Worm (Caenorhabditis elegans) whole organism, L2 larva: ENCODE measurements around the gene F49E2.5.

Source experiments
- C34F6.9 ChIP-seq: fragments of 150-350 bp; optimal IDR thresholded peaks from 2 replicates; lab custom pipeline; 2014; ENCODE audit warnings: missing biosample characterization, missing genetic modification characterization
- F13H6.1 ChIP-seq: sonication (generic microtip); optimal IDR thresholded peaks from 2 replicates; lab custom pipeline; 2016; ENCODE audit warnings: missing genetic modification characterization, missing compliant biosample characterization
- R02D3.7 ChIP-seq: fragments of 150-350 bp; optimal IDR thresholded peaks from 2 replicates; lab custom pipeline; 2014; ENCODE audit warnings: missing biosample characterization, missing genetic modification characterization
- Y55F3AM.14 ChIP-seq: fragments of 200-800 bp; sonication (Bioruptor generic); optimal IDR thresholded peaks from 2 replicates; lab custom pipeline; 2018; ENCODE audit warnings: mild to moderate bottlenecking, missing genetic modification characterization, missing compliant biosample characterization
- ZK546.5 ChIP-seq: sonication (generic microtip); optimal IDR thresholded peaks from 2 replicates; lab custom pipeline; 2017; ENCODE audit warnings: missing biosample characterization, missing genetic modification characterization
- alr-1 ChIP-seq: fragments of 150-350 bp; optimal IDR thresholded peaks from 2 replicates; lab custom pipeline; 2014; ENCODE audit warnings: missing biosample characterization, missing genetic modification characterization
- aly-2 ChIP-seq: fragments of 150-350 bp; optimal IDR thresholded peaks from 2 replicates; lab custom pipeline; 2014; ENCODE audit warnings: missing biosample characterization, missing genetic modification characterization
- ama-1 ChIP-seq: fragments of 150-350 bp; optimal IDR thresholded peaks from 2 replicates; lab custom pipeline; 2018; ENCODE audit warnings: inconsistent platforms
- blmp-1 ChIP-seq: sonication (generic microtip); optimal IDR thresholded peaks from 2 replicates; lab custom pipeline; 2017; ENCODE audit warnings: missing genetic modification characterization, mild to moderate bottlenecking, missing compliant biosample characterization, antibody characterized with exemption, moderate library complexity; ENCODE audit not compliant: insufficient read depth
- ceh-16 ChIP-seq: fragments of 150-350 bp; optimal IDR thresholded peaks from 2 replicates; lab custom pipeline; 2014; ENCODE audit warnings: missing biosample characterization, missing genetic modification characterization
- ceh-82 ChIP-seq: fragments of 150-350 bp; optimal IDR thresholded peaks from 2 replicates; lab custom pipeline; 2014; ENCODE audit warnings: missing biosample characterization, missing genetic modification characterization
- crh-2 ChIP-seq: sonication (generic microtip); optimal IDR thresholded peaks from 2 replicates; lab custom pipeline; 2017; ENCODE audit warnings: missing biosample characterization, missing genetic modification characterization
- dmd-4 ChIP-seq: sonication (generic microtip); optimal IDR thresholded peaks from 2 replicates; lab custom pipeline; 2017; ENCODE audit warnings: missing biosample characterization, missing genetic modification characterization
- egl-27 ChIP-seq: sonication (generic microtip); optimal IDR thresholded peaks from 3 replicates; lab custom pipeline; 2017; ENCODE audit warnings: missing biosample characterization, missing genetic modification reagents, missing genetic modification characterization
- elt-1 ChIP-seq: fragments of 150-350 bp; optimal IDR thresholded peaks from 2 replicates; lab custom pipeline; 2014; ENCODE audit warnings: missing biosample characterization, missing genetic modification characterization
- elt-3 ChIP-seq: sonication (generic microtip); optimal IDR thresholded peaks from 2 replicates; lab custom pipeline; 2017; ENCODE audit warnings: missing biosample characterization, missing genetic modification characterization
- fos-1 ChIP-seq: fragments of 150-350 bp; optimal IDR thresholded peaks from 2 replicates; lab custom pipeline; 2014; ENCODE audit warnings: missing biosample characterization, missing genetic modification characterization
- gmeb-1 ChIP-seq: fragments of 150-350 bp; optimal IDR thresholded peaks from 2 replicates; lab custom pipeline; 2014; ENCODE audit warnings: missing biosample characterization, missing genetic modification characterization
- lin-11 ChIP-seq: fragments of 150-350 bp; sonication (generic microtip); optimal IDR thresholded peaks from 2 replicates; lab custom pipeline; 2014; ENCODE audit warnings: missing biosample characterization, missing genetic modification characterization, inconsistent platforms, mixed read lengths
- lin-13 ChIP-seq: fragments of 150-350 bp; optimal IDR thresholded peaks from 2 replicates; lab custom pipeline; 2014; ENCODE audit warnings: missing biosample characterization, missing genetic modification reagents, missing genetic modification characterization
- lin-39 ChIP-seq: fragments of 150-350 bp; optimal IDR thresholded peaks from 2 replicates; lab custom pipeline; 2014; ENCODE audit warnings: missing biosample characterization, missing genetic modification reagents, missing genetic modification characterization
- lsy-2 ChIP-seq, 2 experiments: fragments of 150-350 bp in 1 of 2; sonication (generic microtip) in 1 of 2; optimal IDR thresholded peaks; 2 replicates each; lab custom pipeline; 2014 to 2017; ENCODE audit warnings: missing biosample characterization in 2 of 2, missing genetic modification characterization in 2 of 2
- mab-5 ChIP-seq: fragments of 150-350 bp; optimal IDR thresholded peaks from 2 replicates; lab custom pipeline; 2014; ENCODE audit warnings: missing biosample characterization, missing genetic modification characterization
- mbf-1 ChIP-seq: sonication (generic microtip); optimal IDR thresholded peaks from 2 replicates; lab custom pipeline; 2017; ENCODE audit warnings: missing biosample characterization, missing genetic modification characterization
- mdl-1 ChIP-seq, 2 experiments: fragments of 150-350 bp in 1 of 2; sonication (generic microtip) in 1 of 2; optimal IDR thresholded peaks; 2 replicates each; lab custom pipeline; 2017; ENCODE audit warnings: missing biosample characterization in 2 of 2, missing genetic modification characterization in 2 of 2
- nhr-10 ChIP-seq: sonication (generic microtip); optimal IDR thresholded peaks from 2 replicates; lab custom pipeline; 2017; ENCODE audit warnings: missing biosample characterization, missing genetic modification characterization
- nhr-11 ChIP-seq: fragments of 150-350 bp; optimal IDR thresholded peaks from 2 replicates; lab custom pipeline; 2014; ENCODE audit warnings: missing biosample characterization, missing genetic modification characterization
- nhr-12 ChIP-seq: fragments of 150-350 bp; optimal IDR thresholded peaks from 2 replicates; lab custom pipeline; 2014; ENCODE audit warnings: missing biosample characterization, missing genetic modification characterization
- nhr-129 ChIP-seq: fragments of 150-350 bp; optimal IDR thresholded peaks from 2 replicates; lab custom pipeline; 2014; ENCODE audit warnings: missing biosample characterization, missing genetic modification characterization
- nhr-21 ChIP-seq: fragments of 150-350 bp; optimal IDR thresholded peaks from 2 replicates; lab custom pipeline; 2014; ENCODE audit warnings: missing biosample characterization, missing genetic modification characterization
- nhr-23 ChIP-seq: fragments of 150-350 bp; optimal IDR thresholded peaks from 2 replicates; lab custom pipeline; 2014; ENCODE audit warnings: missing biosample characterization, missing genetic modification reagents, missing genetic modification characterization
- nhr-237 ChIP-seq: fragments of 150-350 bp; optimal IDR thresholded peaks from 2 replicates; lab custom pipeline; 2014; ENCODE audit warnings: missing biosample characterization, missing genetic modification characterization
- nhr-25 ChIP-seq: fragments of 150-350 bp; sonication (generic microtip); optimal IDR thresholded peaks from 3 replicates; lab custom pipeline; 2014; ENCODE audit warnings: missing biosample characterization, missing genetic modification characterization
- nhr-6 ChIP-seq: fragments of 150-350 bp; optimal IDR thresholded peaks from 2 replicates; lab custom pipeline; 2014; ENCODE audit warnings: missing biosample characterization, missing genetic modification characterization
- nhr-77 ChIP-seq: fragments of 150-350 bp; optimal IDR thresholded peaks from 2 replicates; lab custom pipeline; 2014; ENCODE audit warnings: missing biosample characterization, missing genetic modification characterization
- peb-1 ChIP-seq: fragments of 150-350 bp; optimal IDR thresholded peaks from 2 replicates; lab custom pipeline; 2014; ENCODE audit warnings: missing biosample characterization, missing genetic modification characterization
- sem-4 ChIP-seq: fragments of 150-350 bp; optimal IDR thresholded peaks from 2 replicates; lab custom pipeline; 2014; ENCODE audit warnings: missing biosample characterization, missing genetic modification reagents, missing genetic modification characterization
- skn-1 ChIP-seq: sonication (generic microtip); optimal IDR thresholded peaks from 2 replicates; lab custom pipeline; 2017; ENCODE audit warnings: missing biosample characterization, missing genetic modification characterization
- sma-3 ChIP-seq: sonication (generic microtip); optimal IDR thresholded peaks from 2 replicates; lab custom pipeline; 2016; ENCODE audit warnings: missing genetic modification reagents, missing genetic modification characterization, missing compliant biosample characterization
- sma-9 ChIP-seq, 2 experiments: fragments of 150-350 bp in 1 of 2; sonication (generic microtip) in 1 of 2; optimal IDR thresholded peaks; 2 replicates each; lab custom pipeline; 2014 to 2016; ENCODE audit warnings: missing genetic modification characterization in 2 of 2, mild to moderate bottlenecking in 1 of 2, missing biosample characterization in 1 of 2, missing compliant biosample characterization in 1 of 2, missing genetic modification reagents in 1 of 2, moderate library complexity in 1 of 2
- snpc-4 ChIP-seq: fragments of 150-350 bp; optimal IDR thresholded peaks from 2 replicates; lab custom pipeline; 2014; ENCODE audit warnings: missing biosample characterization, missing genetic modification characterization
- unc-39 ChIP-seq: fragments of 150-350 bp; optimal IDR thresholded peaks from 2 replicates; lab custom pipeline; 2014; ENCODE audit warnings: missing biosample characterization, missing genetic modification characterization
- unc-55 ChIP-seq: fragments of 150-350 bp; sonication (generic microtip); optimal IDR thresholded peaks from 3 replicates; lab custom pipeline; 2014; ENCODE audit warnings: missing biosample characterization, missing genetic modification reagents, missing genetic modification characterization
- unc-62 ChIP-seq: fragments of 150-350 bp; optimal IDR thresholded peaks from 2 replicates; lab custom pipeline; 2014; ENCODE audit warnings: missing biosample characterization, missing genetic modification reagents, missing genetic modification characterization
- zag-1 ChIP-seq: fragments of 150-350 bp; optimal IDR thresholded peaks from 2 replicates; lab custom pipeline; 2014; ENCODE audit warnings: missing biosample characterization, missing genetic modification characterization
- ztf-1 ChIP-seq: fragments of 200-800 bp; sonication (Bioruptor generic); conservative IDR thresholded peaks from 2 replicates; pipeline ENCODE4 v1.3.6; 2022; ENCODE audit warnings: missing genetic modification characterization, missing compliant biosample characterization
- ztf-11 ChIP-seq: sonication (generic microtip); optimal IDR thresholded peaks from 2 replicates; lab custom pipeline; 2017; ENCODE audit warnings: missing biosample characterization, missing genetic modification characterization
- ztf-4 ChIP-seq: fragments of 150-350 bp; optimal IDR thresholded peaks from 2 replicates; lab custom pipeline; 2014; ENCODE audit warnings: missing biosample characterization, missing genetic modification characterization

The F49E2.5 gene

ce11 chrX:9547264-9547751 lies 3.9 kb downstream of the F49E2.5 start:
- no peak for TF ChIP-seq dmd-4 (tag; lab: Kevin White, UChicago)
- no peak for TF ChIP-seq gmeb-1
- no peak for TF ChIP-seq elt-1 (tag; lab: Kevin White, UChicago)
- TF ChIP-seq lin-13 (GFP tag; lab: Kevin White, UChicago): no peak
- TF ChIP-seq nhr-21 (tag; lab: Kevin White, UChicago): peak; percentile 89
- TF ChIP-seq ztf-11 (tag; lab: Kevin White, UChicago): no peak
- TF ChIP-seq mdl-1 (tag; optimal IDR thresholded peaks at IDR 0.05; lab: Kevin White, UChicago): no peak
- no peak for TF ChIP-seq ceh-82 (tag; lab: Kevin White, UChicago)
- TF ChIP-seq nhr-129 (tag; lab: Kevin White, UChicago): peak; percentile 15
- TF ChIP-seq sma-3 (GFP tag; lab: Kevin White, UChicago): peak; percentile 83
- TF ChIP-seq sem-4: no peak
- no peak for TF ChIP-seq C34F6.9 (tag; lab: Kevin White, UChicago)
- peak; percentile 60 for TF ChIP-seq sma-9 (GFP tag; optimal IDR thresholded peaks at IDR 0.05; lab: Kevin White, UChicago)
- no peak for TF ChIP-seq sma-9 (tag; optimal IDR thresholded peaks at IDR 0.05; lab: Kevin White, UChicago)
- no peak for TF ChIP-seq alr-1 (tag; lab: Kevin White, UChicago)
- TF ChIP-seq lin-11 (tag; lab: Kevin White, UChicago): no peak
- peak; percentile 68 for TF ChIP-seq fos-1 (tag; lab: Kevin White, UChicago)
- TF ChIP-seq nhr-10 (tag; lab: Kevin White, UChicago): no peak
- peak; percentile 77 for TF ChIP-seq egl-27 (tag; lab: Kevin White, UChicago)
- no peak for TF ChIP-seq skn-1 (tag; lab: Kevin White, UChicago)
- TF ChIP-seq crh-2 (tag; lab: Kevin White, UChicago): peak; percentile 18
- no peak for TF ChIP-seq ztf-4 (tag; lab: Kevin White, UChicago)
- no peak for TF ChIP-seq unc-39 (tag; lab: Kevin White, UChicago)
- no peak for TF ChIP-seq lin-39 (tag; lab: Kevin White, UChicago)
- no peak for TF ChIP-seq ama-1 (lab: Kevin White, UChicago)
- no peak for TF ChIP-seq elt-3 (tag; lab: Kevin White, UChicago)
- TF ChIP-seq ZK546.5 (tag; lab: Kevin White, UChicago): no peak
- peak; percentile 85 for TF ChIP-seq mab-5 (tag; lab: Kevin White, UChicago)
- no peak for TF ChIP-seq unc-55
- peak; percentile 83 for TF ChIP-seq ceh-16 (tag; lab: Kevin White, UChicago)
- no peak for TF ChIP-seq nhr-77 (tag; lab: Kevin White, UChicago)
- peak; percentile 80 for TF ChIP-seq blmp-1 (tag; lab: Kevin White, UChicago)
- TF ChIP-seq nhr-12 (tag; lab: Kevin White, UChicago): no peak
- TF ChIP-seq zag-1 (tag; lab: Kevin White, UChicago): no peak
- TF ChIP-seq Y55F3AM.14 (GFP tag; lab: Kevin White, UChicago): no peak
- TF ChIP-seq snpc-4 (tag; lab: Kevin White, UChicago): no peak
- TF ChIP-seq nhr-11 (tag; lab: Kevin White, UChicago): no peak
- TF ChIP-seq peb-1: no peak
- no peak for TF ChIP-seq ztf-1
- no peak for TF ChIP-seq mbf-1 (tag; lab: Kevin White, UChicago)
- peak in 1 of 2 experiments; percentile 24 for TF ChIP-seq lsy-2 (tag; optimal IDR thresholded peaks at IDR 0.05; lab: Kevin White, UChicago)
- TF ChIP-seq R02D3.7 (tag; lab: Kevin White, UChicago): no peak
- TF ChIP-seq nhr-23 (tag; lab: Kevin White, UChicago): no peak
- no peak for TF ChIP-seq nhr-6 (tag; lab: Kevin White, UChicago)
- TF ChIP-seq nhr-25 (tag; lab: Kevin White, UChicago): peak; percentile 83
- TF ChIP-seq aly-2 (tag; lab: Kevin White, UChicago): no peak
- peak; percentile 62 for TF ChIP-seq unc-62 (GFP tag; lab: Kevin White, UChicago)
- TF ChIP-seq F13H6.1 (tag; lab: Kevin White, UChicago): peak; percentile 13
- TF ChIP-seq nhr-237 (tag; lab: Kevin White, UChicago): no peak
- TF ChIP-seq, all 48 proteins: peak for 14
